Worm (Caenorhabditis elegans) whole organism, midembryonic: Measurements from ENCODE around the gene Y57G11C.3.

Experiments used
- T22C8.4 ChIP-seq: fragments of 200-800 bp; sonication (Bioruptor generic); IDR thresholded peaks from 2 replicates; pipeline ENCODE4 v1.3.6; 2022; ENCODE audit warnings: missing genetic modification characterization, missing compliant biosample characterization
- flt-1 ChIP-seq: fragments of 200-800 bp; sonication (Bioruptor generic); IDR thresholded peaks from 2 replicates; pipeline ENCODE4 v1.3.6; 2022; ENCODE audit warnings: missing genetic modification characterization, missing compliant biosample characterization
- klf-2 ChIP-seq: fragments of 200-800 bp; sonication (Bioruptor generic); conservative IDR thresholded peaks from 2 replicates; pipeline ENCODE4 v1.3.6; 2022; ENCODE audit warnings: missing genetic modification reagents, missing genetic modification characterization, missing compliant biosample characterization
- ref-1 ChIP-seq: fragments of 200-800 bp; sonication (Bioruptor generic); conservative IDR thresholded peaks from 2 replicates; pipeline ENCODE4 v1.3.6; 2022; ENCODE audit warnings: missing genetic modification reagents, missing genetic modification characterization, missing compliant biosample characterization
- tab-1 ChIP-seq: fragments of 200-800 bp; sonication (Bioruptor generic); IDR thresholded peaks from 2 replicates; pipeline ENCODE4 v1.3.6; 2022; ENCODE audit warnings: missing genetic modification characterization, missing compliant biosample characterization

- TF ChIP-seq tab-1 (no peak), T22C8.4 (GFP tag; lab: Robert Waterston, UW) (no peak), klf-2 (no peak), flt-1 (GFP tag; lab: Robert Waterston, UW) (no peak), ref-1 (GFP tag; lab: Robert Waterston, UW) (no peak)
Measured at ce11 chrIV:14763938-14764718, 3.9 kb upstream of the Y57G11C.3 start.
